Worm (Caenorhabditis elegans) whole organism, L2 larva: Measurements from ENCODE around the gene clec-264.

Source experiments
- C34F6.9 ChIP-seq: fragments of 150-350 bp; optimal IDR thresholded peaks from 2 replicates; lab custom pipeline; 2014; ENCODE audit warnings: missing biosample characterization, missing genetic modification characterization
- F13H6.1 ChIP-seq: sonication (generic microtip); optimal IDR thresholded peaks from 2 replicates; lab custom pipeline; 2016; ENCODE audit warnings: missing genetic modification characterization, missing compliant biosample characterization
- R02D3.7 ChIP-seq: fragments of 150-350 bp; optimal IDR thresholded peaks from 2 replicates; lab custom pipeline; 2014; ENCODE audit warnings: missing biosample characterization, missing genetic modification characterization
- Y55F3AM.14 ChIP-seq: fragments of 200-800 bp; sonication (Bioruptor generic); optimal IDR thresholded peaks from 2 replicates; lab custom pipeline; 2018; ENCODE audit warnings: mild to moderate bottlenecking, missing genetic modification characterization, missing compliant biosample characterization
- ZK546.5 ChIP-seq: sonication (generic microtip); optimal IDR thresholded peaks from 2 replicates; lab custom pipeline; 2017; ENCODE audit warnings: missing biosample characterization, missing genetic modification characterization
- alr-1 ChIP-seq: fragments of 150-350 bp; optimal IDR thresholded peaks from 2 replicates; lab custom pipeline; 2014; ENCODE audit warnings: missing biosample characterization, missing genetic modification characterization
- ceh-82 ChIP-seq: fragments of 150-350 bp; optimal IDR thresholded peaks from 2 replicates; lab custom pipeline; 2014; ENCODE audit warnings: missing biosample characterization, missing genetic modification characterization
- crh-2 ChIP-seq: sonication (generic microtip); optimal IDR thresholded peaks from 2 replicates; lab custom pipeline; 2017; ENCODE audit warnings: missing biosample characterization, missing genetic modification characterization
- egl-27 ChIP-seq: sonication (generic microtip); optimal IDR thresholded peaks from 3 replicates; lab custom pipeline; 2017; ENCODE audit warnings: missing biosample characterization, missing genetic modification reagents, missing genetic modification characterization
- elt-1 ChIP-seq: fragments of 150-350 bp; optimal IDR thresholded peaks from 2 replicates; lab custom pipeline; 2014; ENCODE audit warnings: missing biosample characterization, missing genetic modification characterization
- elt-3 ChIP-seq: sonication (generic microtip); optimal IDR thresholded peaks from 2 replicates; lab custom pipeline; 2017; ENCODE audit warnings: missing biosample characterization, missing genetic modification characterization
- fos-1 ChIP-seq: fragments of 150-350 bp; optimal IDR thresholded peaks from 2 replicates; lab custom pipeline; 2014; ENCODE audit warnings: missing biosample characterization, missing genetic modification characterization
- lin-11 ChIP-seq: fragments of 150-350 bp; sonication (generic microtip); optimal IDR thresholded peaks from 2 replicates; lab custom pipeline; 2014; ENCODE audit warnings: missing biosample characterization, missing genetic modification characterization, inconsistent platforms, mixed read lengths
- lin-13 ChIP-seq: fragments of 150-350 bp; optimal IDR thresholded peaks from 2 replicates; lab custom pipeline; 2014; ENCODE audit warnings: missing biosample characterization, missing genetic modification reagents, missing genetic modification characterization
- lsy-2 ChIP-seq, 2 experiments: fragments of 150-350 bp in 1 of 2; sonication (generic microtip) in 1 of 2; optimal IDR thresholded peaks; 2 replicates each; lab custom pipeline; 2014 to 2017; ENCODE audit warnings: missing biosample characterization in 2 of 2, missing genetic modification characterization in 2 of 2
- mbf-1 ChIP-seq: sonication (generic microtip); optimal IDR thresholded peaks from 2 replicates; lab custom pipeline; 2017; ENCODE audit warnings: missing biosample characterization, missing genetic modification characterization
- mdl-1 ChIP-seq, 2 experiments: fragments of 150-350 bp in 1 of 2; sonication (generic microtip) in 1 of 2; optimal IDR thresholded peaks; 2 replicates each; lab custom pipeline; 2017; ENCODE audit warnings: missing biosample characterization in 2 of 2, missing genetic modification characterization in 2 of 2
- nhr-129 ChIP-seq: fragments of 150-350 bp; optimal IDR thresholded peaks from 2 replicates; lab custom pipeline; 2014; ENCODE audit warnings: missing biosample characterization, missing genetic modification characterization
- nhr-23 ChIP-seq: fragments of 150-350 bp; optimal IDR thresholded peaks from 2 replicates; lab custom pipeline; 2014; ENCODE audit warnings: missing biosample characterization, missing genetic modification reagents, missing genetic modification characterization
- nhr-237 ChIP-seq: fragments of 150-350 bp; optimal IDR thresholded peaks from 2 replicates; lab custom pipeline; 2014; ENCODE audit warnings: missing biosample characterization, missing genetic modification characterization
- nhr-25 ChIP-seq: fragments of 150-350 bp; sonication (generic microtip); optimal IDR thresholded peaks from 3 replicates; lab custom pipeline; 2014; ENCODE audit warnings: missing biosample characterization, missing genetic modification characterization
- nhr-6 ChIP-seq: fragments of 150-350 bp; optimal IDR thresholded peaks from 2 replicates; lab custom pipeline; 2014; ENCODE audit warnings: missing biosample characterization, missing genetic modification characterization
- peb-1 ChIP-seq: fragments of 150-350 bp; optimal IDR thresholded peaks from 2 replicates; lab custom pipeline; 2014; ENCODE audit warnings: missing biosample characterization, missing genetic modification characterization
- sem-4 ChIP-seq: fragments of 150-350 bp; optimal IDR thresholded peaks from 2 replicates; lab custom pipeline; 2014; ENCODE audit warnings: missing biosample characterization, missing genetic modification reagents, missing genetic modification characterization
- skn-1 ChIP-seq: sonication (generic microtip); optimal IDR thresholded peaks from 2 replicates; lab custom pipeline; 2017; ENCODE audit warnings: missing biosample characterization, missing genetic modification characterization
- sma-3 ChIP-seq: sonication (generic microtip); optimal IDR thresholded peaks from 2 replicates; lab custom pipeline; 2016; ENCODE audit warnings: missing genetic modification reagents, missing genetic modification characterization, missing compliant biosample characterization
- sma-9 ChIP-seq, 2 experiments: fragments of 150-350 bp in 1 of 2; sonication (generic microtip) in 1 of 2; optimal IDR thresholded peaks; 2 replicates each; lab custom pipeline; 2014 to 2016; ENCODE audit warnings: missing genetic modification characterization in 2 of 2, mild to moderate bottlenecking in 1 of 2, missing biosample characterization in 1 of 2, missing compliant biosample characterization in 1 of 2, missing genetic modification reagents in 1 of 2, moderate library complexity in 1 of 2
- snpc-4 ChIP-seq: fragments of 150-350 bp; optimal IDR thresholded peaks from 2 replicates; lab custom pipeline; 2014; ENCODE audit warnings: missing biosample characterization, missing genetic modification characterization
- unc-39 ChIP-seq: fragments of 150-350 bp; optimal IDR thresholded peaks from 2 replicates; lab custom pipeline; 2014; ENCODE audit warnings: missing biosample characterization, missing genetic modification characterization
- unc-55 ChIP-seq: fragments of 150-350 bp; sonication (generic microtip); optimal IDR thresholded peaks from 3 replicates; lab custom pipeline; 2014; ENCODE audit warnings: missing biosample characterization, missing genetic modification reagents, missing genetic modification characterization
- unc-62 ChIP-seq: fragments of 150-350 bp; optimal IDR thresholded peaks from 2 replicates; lab custom pipeline; 2014; ENCODE audit warnings: missing biosample characterization, missing genetic modification reagents, missing genetic modification characterization
- zag-1 ChIP-seq: fragments of 150-350 bp; optimal IDR thresholded peaks from 2 replicates; lab custom pipeline; 2014; ENCODE audit warnings: missing biosample characterization, missing genetic modification characterization
- ztf-1 ChIP-seq: fragments of 200-800 bp; sonication (Bioruptor generic); conservative IDR thresholded peaks from 2 replicates; pipeline ENCODE4 v1.3.6; 2022; ENCODE audit warnings: missing genetic modification characterization, missing compliant biosample characterization
- ztf-4 ChIP-seq: fragments of 150-350 bp; optimal IDR thresholded peaks from 2 replicates; lab custom pipeline; 2014; ENCODE audit warnings: missing biosample characterization, missing genetic modification characterization

clec-264 gene

ce11 chrV:20830409-20830808 lies 20.1 kb downstream of the clec-264 start:
- TF ChIP-seq nhr-23 (tag; lab: Kevin White, UChicago) = no peak
- TF ChIP-seq ceh-82 = no peak
- no peak for TF ChIP-seq skn-1 (tag; lab: Kevin White, UChicago)
- TF ChIP-seq sma-3 (GFP tag; lab: Kevin White, UChicago) = no peak
- no peak for TF ChIP-seq lin-11
- no peak for TF ChIP-seq mbf-1 (tag; lab: Kevin White, UChicago)
- TF ChIP-seq R02D3.7 (tag; lab: Kevin White, UChicago) = no peak
- TF ChIP-seq lin-13 (GFP tag; lab: Kevin White, UChicago) = no peak
- TF ChIP-seq lsy-2 (tag; optimal IDR thresholded peaks at IDR 0.05; lab: Kevin White, UChicago) = no peak
- no peak for TF ChIP-seq egl-27 (tag; lab: Kevin White, UChicago)
- TF ChIP-seq sem-4 = no peak
- no peak for TF ChIP-seq peb-1 (tag; lab: Kevin White, UChicago)
- no peak for TF ChIP-seq elt-1
- no peak for TF ChIP-seq snpc-4 (tag; lab: Kevin White, UChicago)
- TF ChIP-seq elt-3 (tag; lab: Kevin White, UChicago) = no peak
- no peak for TF ChIP-seq alr-1 (tag; lab: Kevin White, UChicago)

- TF ChIP-seq nhr-25 (no peak), elt-1 (no peak), ZK546.5 (tag; lab: Kevin White, UChicago) (no peak), egl-27 (tag; lab: Kevin White, UChicago) (no peak), fos-1 (tag; lab: Kevin White, UChicago) (no peak), sem-4 (no peak), unc-39 (tag; lab: Kevin White, UChicago) (no peak), elt-3 (tag; lab: Kevin White, UChicago) (no peak), nhr-23 (tag; lab: Kevin White, UChicago) (no peak), ceh-82 (no peak), nhr-129 (tag; lab: Kevin White, UChicago) (no peak), F13H6.1 (tag; lab: Kevin White, UChicago) (no peak), nhr-237 (tag; lab: Kevin White, UChicago) (no peak), unc-62 (GFP tag; lab: Kevin White, UChicago) (no peak), sma-9 (GFP tag; optimal IDR thresholded peaks at IDR 0.05; lab: Kevin White, UChicago) (no peak), sma-9 (tag; optimal IDR thresholded peaks at IDR 0.05; lab: Kevin White, UChicago) (no peak), C34F6.9 (tag; lab: Kevin White, UChicago) (no peak)
These were observed 21.0 kb downstream of the clec-264 start, which contains the start of gene num-1 for ce11 chrV:20829511-20829910. Gene num-1, plus strand, starts transcription at chrV:20829811.

DNA sequence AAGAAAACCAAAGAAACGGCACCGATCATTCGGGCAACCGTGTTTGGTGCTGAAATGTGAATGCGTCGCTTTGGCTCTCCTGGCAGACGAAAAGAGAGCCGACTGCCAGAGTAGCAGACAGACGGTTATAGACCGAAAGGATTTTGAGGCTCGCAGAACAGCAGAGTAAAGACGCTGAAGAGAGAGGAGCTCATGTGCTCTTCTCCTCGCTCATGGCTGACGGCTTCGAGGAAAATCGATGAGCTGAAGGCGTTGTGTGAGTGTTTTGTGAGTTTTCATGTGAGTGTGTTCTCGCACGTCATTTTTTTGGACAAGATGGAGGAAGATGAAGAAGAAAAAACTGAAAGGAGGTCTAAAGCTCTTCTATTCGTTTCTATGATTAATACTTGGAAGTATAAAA lies 21.7 kb downstream of the clec-264 start, which contains the start of gene sbt-1:
TSS of gene sbt-1 (minus strand) at position 62 of the 400 bp plus-strand sequence.
- TF ChIP-seq lin-11 (peak; percentile 83), sem-4 (peak; percentile 30), R02D3.7 (tag; lab: Kevin White, UChicago) (no peak), nhr-25 (no peak), ceh-82 (peak; percentile 44), crh-2 (tag; lab: Kevin White, UChicago) (peak; percentile 74), elt-1 (no peak), Y55F3AM.14 (GFP tag; lab: Kevin White, UChicago) (peak; percentile 45), mdl-1 (tag; optimal IDR thresholded peaks at IDR 0.05; lab: Kevin White, UChicago) (peak in 1 of 2 experiments; percentile 69), ztf-1 (GFP tag; lab: Robert Waterston, UW) (no peak), sma-3 (GFP tag; lab: Kevin White, UChicago) (no peak), F13H6.1 (tag; lab: Kevin White, UChicago) (peak; percentile 26), nhr-129 (tag; lab: Kevin White, UChicago) (peak; percentile 82), lin-13 (GFP tag; lab: Kevin White, UChicago) (peak; percentile 55), egl-27 (tag; lab: Kevin White, UChicago) (peak; percentile 43), fos-1 (tag; lab: Kevin White, UChicago) (peak; percentile 3), C34F6.9 (tag; lab: Kevin White, UChicago) (peak; percentile 93), zag-1 (peak; percentile 56), unc-55 (GFP tag; lab: Kevin White, UChicago) (peak; percentile 98), nhr-6 (tag; lab: Kevin White, UChicago) (peak; percentile 78), lsy-2 (tag; optimal IDR thresholded peaks at IDR 0.05; lab: Kevin White, UChicago) (peak; percentile 40 to 77)

ce11 chrV:20826618-20827017 lies 23.9 kb downstream of the clec-264 start:
- no peak for TF ChIP-seq ztf-4 (tag; lab: Kevin White, UChicago)
- TF ChIP-seq elt-1 = no peak
